Worm (Caenorhabditis elegans) whole organism, L1 larva: ENCODE data around the gene nspc-9.

Source experiments
- F16B12.6 ChIP-seq: fragments of 150-350 bp; optimal IDR thresholded peaks from 2 replicates; lab custom pipeline; 2014; ENCODE audit warnings: missing biosample characterization, missing genetic modification characterization
- Y116A8C.19 ChIP-seq: sonication (generic microtip); optimal IDR thresholded peaks from 2 replicates; lab custom pipeline; 2016; ENCODE audit warnings: missing compliant biosample characterization, missing genetic modification characterization, borderline replicate concordance
- aha-1 ChIP-seq: fragments of 150-350 bp; optimal IDR thresholded peaks from 2 replicates; lab custom pipeline; 2014; ENCODE audit warnings: missing biosample characterization, missing genetic modification characterization
- aly-2 ChIP-seq: fragments of 150-350 bp; optimal IDR thresholded peaks from 2 replicates; lab custom pipeline; 2014; ENCODE audit warnings: missing biosample characterization, missing genetic modification characterization
- blmp-1 ChIP-seq: fragments of 150-350 bp; optimal IDR thresholded peaks from 2 replicates; lab custom pipeline; 2014; ENCODE audit warnings: missing biosample characterization, missing genetic modification characterization
- ceh-8 ChIP-seq: fragments of 200-800 bp; sonication (Bioruptor generic); optimal IDR thresholded peaks from 2 replicates; lab custom pipeline; 2018; ENCODE audit warnings: mild to moderate bottlenecking, missing genetic modification characterization, moderate library complexity, missing compliant biosample characterization
- ceh-82 ChIP-seq, 3 experiments: fragments of 150-350 bp in 1 of 3; sonication (generic microtip) in 2 of 3; optimal IDR thresholded peaks; 2 replicates each; lab custom pipeline; 2014 to 2017; ENCODE audit warnings: missing biosample characterization in 3 of 3, missing genetic modification characterization in 3 of 3
- ceh-88 ChIP-seq: fragments of 200-800 bp; sonication (Bioruptor generic); IDR thresholded peaks from 2 replicates; pipeline ENCODE4 v1.3.6; 2022; ENCODE audit warnings: missing genetic modification characterization, missing compliant biosample characterization
- ceh-90 ChIP-seq: sonication (generic microtip); optimal IDR thresholded peaks from 2 replicates; lab custom pipeline; 2016; ENCODE audit warnings: missing genetic modification characterization, missing compliant biosample characterization
- ces-1 ChIP-seq: fragments of 150-350 bp; optimal IDR thresholded peaks from 2 replicates; lab custom pipeline; 2014; ENCODE audit warnings: missing biosample characterization, missing genetic modification reagents, missing genetic modification characterization
- dpl-1 ChIP-seq, 3 experiments: fragments of 150-350 bp in 2 of 3; sonication (generic microtip) in 1 of 3; optimal IDR thresholded peaks; 2 replicates each; lab custom pipeline; 2014 to 2017; ENCODE audit warnings: missing biosample characterization in 3 of 3, missing genetic modification characterization in 3 of 3, missing genetic modification reagents in 3 of 3
- dsc-1 ChIP-seq: sonication (generic microtip); optimal IDR thresholded peaks from 2 replicates; lab custom pipeline; 2016; ENCODE audit warnings: mild to moderate bottlenecking, missing genetic modification characterization, missing compliant biosample characterization
- efl-1 ChIP-seq, 4 experiments: fragments of 150-350 bp; optimal IDR thresholded peaks in 3 of 4; peaks in 1 of 4; 1 replicate in 1 of 4; 2 replicates in 3 of 4; lab custom pipeline; 2014; ENCODE audit warnings: missing biosample characterization in 2 of 4, missing genetic modification characterization in 2 of 4, missing genetic modification reagents in 2 of 4
- efl-3 ChIP-seq: fragments of 200-800 bp; sonication (Bioruptor generic); optimal IDR thresholded peaks from 2 replicates; lab custom pipeline; 2018; ENCODE audit warnings: mild to moderate bottlenecking, missing genetic modification characterization, missing compliant biosample characterization
- elt-2 ChIP-seq: sonication (generic microtip); optimal IDR thresholded peaks from 2 replicates; lab custom pipeline; 2016; ENCODE audit warnings: missing genetic modification characterization, mild to moderate bottlenecking, inconsistent platforms, missing compliant biosample characterization, missing genetic modification reagents
- elt-3 ChIP-seq, 6 experiments: fragments of 150-350 bp in 1 of 6; sonication (generic microtip); optimal IDR thresholded peaks; 2 replicates each; lab custom pipeline; 2017 to 2018; ENCODE audit warnings: missing biosample characterization in 6 of 6, missing genetic modification characterization in 6 of 6, inconsistent platforms in 1 of 6
- ets-5 ChIP-seq: fragments of 200-800 bp; sonication (Bioruptor generic); IDR thresholded peaks from 2 replicates; pipeline ENCODE4 v1.3.6; 2022; ENCODE audit warnings: missing genetic modification characterization, missing compliant biosample characterization
- fkh-10 ChIP-seq: sonication (generic microtip); optimal IDR thresholded peaks from 2 replicates; lab custom pipeline; 2017; ENCODE audit warnings: missing biosample characterization, missing genetic modification reagents, missing genetic modification characterization
- fkh-4 ChIP-seq: sonication (generic microtip); optimal IDR thresholded peaks from 2 replicates; lab custom pipeline; 2016; ENCODE audit warnings: missing compliant biosample characterization, missing genetic modification characterization, borderline replicate concordance
- fos-1 ChIP-seq: fragments of 150-350 bp; optimal IDR thresholded peaks from 2 replicates; lab custom pipeline; 2014; ENCODE audit warnings: missing biosample characterization, missing genetic modification characterization
- grh-1 ChIP-seq: fragments of 200-800 bp; sonication (Bioruptor generic); IDR thresholded peaks from 2 replicates; pipeline ENCODE4 v1.3.6; 2022; ENCODE audit warnings: missing genetic modification reagents, missing genetic modification characterization, missing compliant biosample characterization
- hpl-2 ChIP-seq: fragments of 150-350 bp; optimal IDR thresholded peaks from 2 replicates; lab custom pipeline; 2014; ENCODE audit warnings: missing biosample characterization, missing genetic modification reagents, missing genetic modification characterization
- irx-1 ChIP-seq: sonication (generic microtip); optimal IDR thresholded peaks from 2 replicates; lab custom pipeline; 2016; ENCODE audit warnings: missing genetic modification characterization, missing compliant biosample characterization
- isw-1 ChIP-seq: fragments of 200-800 bp; sonication (Bioruptor generic); IDR thresholded peaks from 2 replicates; pipeline ENCODE4 v1.3.6; 2022; ENCODE audit warnings: missing genetic modification characterization, missing compliant biosample characterization
- lin-13 ChIP-seq: fragments of 150-350 bp; optimal IDR thresholded peaks from 2 replicates; lab custom pipeline; 2014; ENCODE audit warnings: missing biosample characterization, missing genetic modification reagents, missing genetic modification characterization
- lin-35 ChIP-seq, 2 experiments: fragments of 150-350 bp; optimal IDR thresholded peaks; 2 replicates each; lab custom pipeline; 2014; ENCODE audit warnings: missing biosample characterization in 2 of 2, missing genetic modification characterization in 2 of 2, missing genetic modification reagents in 2 of 2
- lin-39 ChIP-seq: fragments of 150-350 bp; optimal IDR thresholded peaks from 2 replicates; lab custom pipeline; 2014; ENCODE audit warnings: missing biosample characterization, missing genetic modification reagents, missing genetic modification characterization
- lir-3 ChIP-seq: sonication (generic microtip); optimal IDR thresholded peaks from 2 replicates; lab custom pipeline; 2016; ENCODE audit warnings: mild to moderate bottlenecking, missing genetic modification characterization, moderate library complexity, missing compliant biosample characterization; ENCODE audit not compliant: poor library complexity
- lsy-2 ChIP-seq, 2 experiments: fragments of 150-350 bp; optimal IDR thresholded peaks; 2 replicates each; lab custom pipeline; 2014; ENCODE audit warnings: missing biosample characterization in 2 of 2, missing genetic modification characterization in 2 of 2
- mdl-1 ChIP-seq, 2 experiments: fragments of 150-350 bp; optimal IDR thresholded peaks; 2 replicates each; lab custom pipeline; 2014 to 2017; ENCODE audit warnings: missing biosample characterization in 2 of 2, missing genetic modification characterization in 2 of 2, inconsistent platforms in 1 of 2
- mef-2 ChIP-seq: fragments of 150-350 bp; optimal IDR thresholded peaks from 2 replicates; lab custom pipeline; 2014; ENCODE audit warnings: missing biosample characterization, missing genetic modification characterization
- mep-1 ChIP-seq: fragments of 150-350 bp; optimal IDR thresholded peaks from 2 replicates; lab custom pipeline; 2014; ENCODE audit warnings: missing biosample characterization, missing genetic modification characterization
- nhr-11 ChIP-seq: fragments of 150-350 bp; optimal IDR thresholded peaks from 2 replicates; lab custom pipeline; 2014; ENCODE audit warnings: missing biosample characterization, missing genetic modification characterization
- nhr-237 ChIP-seq: fragments of 150-350 bp; optimal IDR thresholded peaks from 2 replicates; lab custom pipeline; 2014; ENCODE audit warnings: missing biosample characterization, missing genetic modification characterization
- nhr-28 ChIP-seq: fragments of 150-350 bp; optimal IDR thresholded peaks from 2 replicates; lab custom pipeline; 2014; ENCODE audit warnings: missing biosample characterization, missing genetic modification characterization
- nhr-47 ChIP-seq: sonication (generic microtip); optimal IDR thresholded peaks from 2 replicates; lab custom pipeline; 2016; ENCODE audit warnings: mild to moderate bottlenecking, missing genetic modification characterization, moderate library complexity, missing compliant biosample characterization
- nhr-71 ChIP-seq: sonication (generic microtip); optimal IDR thresholded peaks from 2 replicates; lab custom pipeline; 2016; ENCODE audit warnings: mild to moderate bottlenecking, missing genetic modification characterization, moderate library complexity, missing compliant biosample characterization
- nhr-77 ChIP-seq: fragments of 150-350 bp; optimal IDR thresholded peaks from 2 replicates; lab custom pipeline; 2014; ENCODE audit warnings: missing biosample characterization, missing genetic modification characterization
- pag-3 ChIP-seq: sonication (generic microtip); optimal IDR thresholded peaks from 2 replicates; lab custom pipeline; 2017; ENCODE audit warnings: missing genetic modification characterization, mild to moderate bottlenecking, missing compliant biosample characterization, antibody characterized with exemption, borderline replicate concordance; ENCODE audit not compliant: insufficient read depth
- rnt-1 ChIP-seq: sonication (generic microtip); optimal IDR thresholded peaks from 2 replicates; lab custom pipeline; 2016; ENCODE audit warnings: mild to moderate bottlenecking, missing genetic modification characterization, moderate library complexity, missing compliant biosample characterization
- skn-1 ChIP-seq: fragments of 150-350 bp; optimal IDR thresholded peaks from 2 replicates; lab custom pipeline; 2014; ENCODE audit warnings: missing biosample characterization, missing genetic modification characterization
- snpc-4 ChIP-seq: fragments of 150-350 bp; optimal IDR thresholded peaks from 2 replicates; lab custom pipeline; 2014; ENCODE audit warnings: missing biosample characterization, missing genetic modification characterization
- snu-23 ChIP-seq: sonication (generic microtip); optimal IDR thresholded peaks from 2 replicates; lab custom pipeline; 2016; ENCODE audit warnings: missing genetic modification characterization, missing compliant biosample characterization
- sox-4 ChIP-seq: sonication (generic microtip); optimal IDR thresholded peaks from 2 replicates; lab custom pipeline; 2016; ENCODE audit warnings: missing genetic modification characterization, missing compliant biosample characterization
- sptf-1 ChIP-seq: fragments of 150-350 bp; optimal IDR thresholded peaks from 2 replicates; lab custom pipeline; 2014; ENCODE audit warnings: missing biosample characterization, missing genetic modification characterization
- swsn-7 ChIP-seq: sonication (generic microtip); optimal IDR thresholded peaks from 2 replicates; lab custom pipeline; 2016; ENCODE audit warnings: missing genetic modification characterization, missing compliant biosample characterization
- tlp-1 ChIP-seq: fragments of 150-350 bp; optimal IDR thresholded peaks from 2 replicates; lab custom pipeline; 2014; ENCODE audit warnings: missing biosample characterization, missing genetic modification characterization
- unc-130 ChIP-seq: fragments of 150-350 bp; optimal IDR thresholded peaks from 2 replicates; lab custom pipeline; 2017; ENCODE audit warnings: missing biosample characterization, missing genetic modification characterization, inconsistent platforms
- unc-62 ChIP-seq: fragments of 150-350 bp; optimal IDR thresholded peaks from 2 replicates; lab custom pipeline; 2014; ENCODE audit warnings: missing biosample characterization, missing genetic modification reagents, missing genetic modification characterization
- xbp-1 ChIP-seq: sonication (generic microtip); optimal IDR thresholded peaks from 2 replicates; lab custom pipeline; 2016; ENCODE audit warnings: missing genetic modification characterization, missing compliant biosample characterization
- zag-1 ChIP-seq: fragments of 150-350 bp; optimal IDR thresholded peaks from 2 replicates; lab custom pipeline; 2014; ENCODE audit warnings: missing biosample characterization, missing genetic modification characterization
- ztf-11 ChIP-seq, 2 experiments: sonication (generic microtip); optimal IDR thresholded peaks; 2 replicates each; lab custom pipeline; 2016 to 2017; ENCODE audit warnings: missing genetic modification characterization in 2 of 2, missing biosample characterization in 1 of 2, missing compliant biosample characterization in 1 of 2
- ztf-4 ChIP-seq: fragments of 150-350 bp; optimal IDR thresholded peaks from 2 replicates; lab custom pipeline; 2014; ENCODE audit warnings: missing biosample characterization, missing genetic modification characterization

nspc-9 gene

DNA sequence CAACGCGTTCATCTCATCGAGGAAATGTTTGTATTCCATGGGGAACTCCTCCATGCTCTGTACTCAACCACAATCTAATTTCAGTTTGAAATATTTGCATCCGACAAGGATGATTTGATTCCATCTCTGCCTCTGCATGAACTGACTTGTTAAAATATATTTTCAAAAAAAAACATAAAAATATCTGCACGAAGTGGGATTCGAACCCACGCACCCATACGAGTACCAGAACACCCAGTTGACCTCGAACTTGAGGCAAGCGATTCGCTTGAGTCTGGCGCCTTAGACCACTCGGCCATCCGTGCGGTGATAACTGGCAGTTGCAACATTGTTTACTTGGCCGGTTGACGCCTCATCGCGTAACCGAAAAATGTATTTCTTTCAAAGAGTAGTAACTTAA is 4.6 kb upstream of the nspc-9 start (continued):
- no peak for TF ChIP-seq ceh-8 (GFP tag; lab: Kevin White, UChicago)
- peak; percentile 22 for TF ChIP-seq swsn-7 (tag; lab: Kevin White, UChicago)
- peak; percentile 5 for TF ChIP-seq nhr-77
- TF ChIP-seq zag-1 (tag; lab: Kevin White, UChicago): no peak
- peak; percentile 35 for TF ChIP-seq nhr-47 (tag; lab: Kevin White, UChicago)
- peak; percentile 65 for TF ChIP-seq rnt-1 (tag; lab: Kevin White, UChicago)
- TF ChIP-seq ces-1 (GFP tag; lab: Kevin White, UChicago): no peak
- no peak for TF ChIP-seq nhr-11 (tag; lab: Kevin White, UChicago)
- TF ChIP-seq sox-4 (tag; lab: Kevin White, UChicago): no peak
- no peak for TF ChIP-seq nhr-237 (tag; lab: Kevin White, UChicago)
- TF ChIP-seq hpl-2 (GFP tag; lab: Kevin White, UChicago): no peak
- peak; percentile 41 for TF ChIP-seq mep-1 (tag; lab: Kevin White, UChicago)
- no peak for TF ChIP-seq aly-2 (tag; lab: Kevin White, UChicago)
- no peak for TF ChIP-seq unc-62
- TF ChIP-seq efl-3 (GFP tag; lab: Kevin White, UChicago): no peak
- no peak; the same call in 1 of the 2 replicates for TF ChIP-seq grh-1 (GFP tag; lab: Robert Waterston, UW)
- peak in 1 of 2 experiments; percentile 8 for TF ChIP-seq mdl-1 (tag; optimal IDR thresholded peaks at IDR 0.05; lab: Kevin White, UChicago)
- TF ChIP-seq sptf-1 (tag; lab: Kevin White, UChicago): no peak
- TF ChIP-seq lin-13 (GFP tag; lab: Kevin White, UChicago): no peak
- TF ChIP-seq lir-3 (tag; lab: Kevin White, UChicago): peak; percentile 52
- TF ChIP-seq lin-35 (GFP tag; optimal IDR thresholded peaks at IDR 0.05; lab: Kevin White, UChicago): peak in 1 of 2 experiments; percentile 74
- TF ChIP-seq snpc-4 (tag; lab: Kevin White, UChicago): no peak
- TF ChIP-seq ceh-82 (tag; optimal IDR thresholded peaks at IDR 0.05; lab: Kevin White, UChicago): peak in 2 of 3 experiments; percentile 36 to 46
- TF ChIP-seq elt-3 (tag; optimal IDR thresholded peaks at IDR 0.05; lab: Kevin White, UChicago): peak in 2 of 6 experiments; percentile 42 to 54
- TF ChIP-seq unc-130 (tag; lab: Kevin White, UChicago): no peak
- TF ChIP-seq snu-23 (GFP tag; lab: Kevin White, UChicago): peak; percentile 72
- TF ChIP-seq nhr-28 (tag; lab: Kevin White, UChicago): no peak
- TF ChIP-seq skn-1: no peak
- TF ChIP-seq dsc-1 (tag; lab: Kevin White, UChicago): no peak
- peak; percentile 6 for TF ChIP-seq fos-1
- TF ChIP-seq ztf-11 (tag; optimal IDR thresholded peaks at IDR 0.05; lab: Kevin White, UChicago): no peak
- TF ChIP-seq elt-2 (tag; lab: Kevin White, UChicago): no peak
- no peak for TF ChIP-seq fkh-4
- no peak for TF ChIP-seq blmp-1
- peak; percentile 54 for TF ChIP-seq nhr-71 (tag; lab: Kevin White, UChicago)
- TF ChIP-seq ets-5 (GFP tag; lab: Robert Waterston, UW): no peak
- no peak for TF ChIP-seq aha-1 (tag; lab: Kevin White, UChicago)
- TF ChIP-seq fkh-10 (GFP tag; lab: Kevin White, UChicago): no peak
- no peak for TF ChIP-seq efl-1 (optimal IDR thresholded peaks at IDR 0.05; lab: Kevin White, UChicago)
- TF ChIP-seq efl-1 (GFP tag; optimal IDR thresholded peaks at IDR 0.05 in 1 of 2; lab: Kevin White, UChicago): peak in 1 of 2 experiments; percentile 76
- TF ChIP-seq ztf-4 (tag; lab: Kevin White, UChicago): no peak
- no peak for TF ChIP-seq tlp-1 (tag; lab: Kevin White, UChicago)
- no peak for TF ChIP-seq ceh-90 (tag; lab: Kevin White, UChicago)
- TF ChIP-seq pag-3: no peak
- TF ChIP-seq isw-1 (GFP tag; lab: Robert Waterston, UW): no peak
- TF ChIP-seq ceh-88: no peak
- TF ChIP-seq lin-39 (tag; lab: Kevin White, UChicago): no peak
- no peak for TF ChIP-seq lsy-2 (tag; optimal IDR thresholded peaks at IDR 0.05; lab: Kevin White, UChicago)
- TF ChIP-seq dpl-1 (GFP tag; optimal IDR thresholded peaks at IDR 0.05; lab: Kevin White, UChicago): no peak
- no peak for TF ChIP-seq F16B12.6 (tag; lab: Kevin White, UChicago)
- TF ChIP-seq mef-2 (tag; lab: Kevin White, UChicago): no peak
- TF ChIP-seq irx-1: no peak
- no peak for TF ChIP-seq Y116A8C.19 (tag; lab: Kevin White, UChicago)
- TF ChIP-seq xbp-1: peak; percentile 15
